7 worm cellular contexts compared by ENCODE assay signal in genomic region chrV:15661003-15661402, ce11.
TF ChIP-seq lines count a peak whose summit lies in the region.

No protein-coding gene starts in this region.

TF ChIP-seq in whole organism, L1 larva, 84 proteins besides CTCF, POLR2A, EP300 and RAD21 (continues in another document):
- TF ChIP-seq hlh-17 (GFP tag; optimal IDR thresholded peaks at IDR 0.05; lab: Kevin White, UChicago; ENCODE audit: borderline replicate concordance) (no peak), nhr-90 (tag; optimal IDR thresholded peaks at IDR 0.05; lab: Kevin White, UChicago; ENCODE audit: poor library complexity) (peak; percentile 10), alr-1 (tag; optimal IDR thresholded peaks at IDR 0.05; lab: Kevin White, UChicago; ENCODE audit: borderline replicate concordance) (no peak), nhr-71 (tag; optimal IDR thresholded peaks at IDR 0.05; lab: Kevin White, UChicago) (peak; percentile 26), grh-1 (GFP tag; IDR thresholded peaks at IDR 0.05; lab: Robert Waterston, UW) (peak; percentile 43; the same call in 1 of the 2 replicates), efl-3 (GFP tag; optimal IDR thresholded peaks at IDR 0.05; lab: Kevin White, UChicago) (peak; percentile 2), jun-1 (tag; optimal IDR thresholded peaks at IDR 0.05; lab: Kevin White, UChicago) (no peak), nhr-84 (tag; optimal IDR thresholded peaks at IDR 0.05; lab: Kevin White, UChicago) (no peak), ceh-82 (tag; optimal IDR thresholded peaks at IDR 0.05; lab: Kevin White, UChicago) (no peak), blmp-1 (tag; optimal IDR thresholded peaks at IDR 0.05; lab: Kevin White, UChicago) (peak; percentile 67), nhr-85 (tag; lab: Kevin White, UChicago) (peak; percentile 96), elt-2 (tag; optimal IDR thresholded peaks at IDR 0.05; lab: Kevin White, UChicago) (no peak)

TF ChIP-seq in whole organism, L2 larva, 48 proteins besides CTCF, POLR2A, EP300 and RAD21 (continues in another document):
- TF ChIP-seq sem-4 (tag; optimal IDR thresholded peaks at IDR 0.05; lab: Kevin White, UChicago) (peak; percentile 43), elt-1 (tag; optimal IDR thresholded peaks at IDR 0.05; lab: Kevin White, UChicago) (peak; percentile 98), blmp-1 (tag; optimal IDR thresholded peaks at IDR 0.05; lab: Kevin White, UChicago; ENCODE audit: insufficient read depth) (peak; percentile 77), egl-27 (tag; optimal IDR thresholded peaks at IDR 0.05; lab: Kevin White, UChicago) (peak; percentile 19), peb-1 (tag; optimal IDR thresholded peaks at IDR 0.05; lab: Kevin White, UChicago) (peak; percentile 8), ceh-16 (tag; optimal IDR thresholded peaks at IDR 0.05; lab: Kevin White, UChicago) (peak; percentile 75), fos-1 (tag; optimal IDR thresholded peaks at IDR 0.05; lab: Kevin White, UChicago) (no peak), nhr-23 (tag; optimal IDR thresholded peaks at IDR 0.05; lab: Kevin White, UChicago) (peak; percentile 92), sma-9 (GFP tag; optimal IDR thresholded peaks at IDR 0.05; lab: Kevin White, UChicago) (peak; percentile 73), sma-9 (tag; optimal IDR thresholded peaks at IDR 0.05; lab: Kevin White, UChicago) (no peak), nhr-237 (tag; optimal IDR thresholded peaks at IDR 0.05; lab: Kevin White, UChicago) (no peak), alr-1 (tag; optimal IDR thresholded peaks at IDR 0.05; lab: Kevin White, UChicago) (no peak), Y55F3AM.14 (GFP tag; optimal IDR thresholded peaks at IDR 0.05; lab: Kevin White, UChicago) (no peak)

TF ChIP-seq in whole organism, L3 larva, 47 proteins besides CTCF, POLR2A, EP300 and RAD21:
- no peak for TF ChIP-seq hmg-11 (tag; optimal IDR thresholded peaks at IDR 0.05; lab: Kevin White, UChicago)
- TF ChIP-seq nhr-67 (tag; optimal IDR thresholded peaks at IDR 0.05; lab: Kevin White, UChicago): no peak
- no peak for TF ChIP-seq ztf-4 (tag; optimal IDR thresholded peaks at IDR 0.05; lab: Kevin White, UChicago)
- peak; percentile 79 for TF ChIP-seq nhr-23 (tag; optimal IDR thresholded peaks at IDR 0.05; lab: Kevin White, UChicago)
- peak; percentile 99 for TF ChIP-seq nhr-25 (tag; optimal IDR thresholded peaks at IDR 0.05; lab: Kevin White, UChicago)
- TF ChIP-seq nhr-237 (tag; optimal IDR thresholded peaks at IDR 0.05; lab: Kevin White, UChicago): no peak
- no peak for TF ChIP-seq nhr-12 (tag; optimal IDR thresholded peaks at IDR 0.05; lab: Kevin White, UChicago)
- TF ChIP-seq lin-39 (tag; optimal IDR thresholded peaks at IDR 0.05; lab: Kevin White, UChicago): no peak
- no peak for TF ChIP-seq ceh-82 (tag; optimal IDR thresholded peaks at IDR 0.05; lab: Kevin White, UChicago)
- no peak for TF ChIP-seq mml-1 (tag; optimal IDR thresholded peaks at IDR 0.05; lab: Kevin White, UChicago)
- no peak for TF ChIP-seq lin-15B (tag; optimal IDR thresholded peaks at IDR 0.05; lab: Kevin White, UChicago)
- no peak for TF ChIP-seq zag-1 (tag; optimal IDR thresholded peaks at IDR 0.05; lab: Kevin White, UChicago)
- TF ChIP-seq elt-1 (tag; optimal IDR thresholded peaks at IDR 0.05; lab: Kevin White, UChicago): peak; percentile 98
- TF ChIP-seq unc-39 (tag; optimal IDR thresholded peaks at IDR 0.05; lab: Kevin White, UChicago): no peak
- no peak for TF ChIP-seq daf-12 (tag; optimal IDR thresholded peaks at IDR 0.05; lab: Kevin White, UChicago)

TF ChIP-seq in whole organism, L4 larva, 104 proteins besides CTCF, POLR2A, EP300 and RAD21 (continues in another document):
- no peak for TF ChIP-seq Y48G9A.11 (GFP tag; IDR thresholded peaks at IDR 0.05; lab: Robert Waterston, UW)
- TF ChIP-seq nhr-111 (GFP tag; optimal IDR thresholded peaks at IDR 0.05; lab: Kevin White, UChicago): no peak
- TF ChIP-seq nhr-41 (GFP tag; IDR thresholded peaks at IDR 0.05; lab: Robert Waterston, UW): 0 out of 2 replicates have a peak, but pooled peaks have one; percentile 6
- no peak for TF ChIP-seq set-16 (GFP tag; IDR thresholded peaks at IDR 0.05; lab: Robert Waterston, UW)
- TF ChIP-seq lim-7 (GFP tag; IDR thresholded peaks at IDR 0.05; lab: Robert Waterston, UW): no peak
- no peak for TF ChIP-seq nhr-6 (tag; optimal IDR thresholded peaks at IDR 0.05; lab: Kevin White, UChicago)
- TF ChIP-seq lin-38 (GFP tag; IDR thresholded peaks at IDR 0.05; lab: Robert Waterston, UW): no peak
- no peak for TF ChIP-seq spr-3 (GFP tag; optimal IDR thresholded peaks at IDR 0.05; lab: Kevin White, UChicago)
- no peak for TF ChIP-seq T26A8.4 (GFP tag; IDR thresholded peaks at IDR 0.05; lab: Robert Waterston, UW)
- peak; percentile 10 for TF ChIP-seq hlh-11 (tag; optimal IDR thresholded peaks at IDR 0.05; lab: Kevin White, UChicago)
- peak; percentile 55 for TF ChIP-seq hlh-30 (tag; optimal IDR thresholded peaks at IDR 0.05; lab: Kevin White, UChicago; ENCODE audit: insufficient read depth)
- no peak for TF ChIP-seq nhr-237 (tag; optimal IDR thresholded peaks at IDR 0.05; lab: Kevin White, UChicago)
- no peak for TF ChIP-seq zip-11 (GFP tag; IDR thresholded peaks at IDR 0.05; lab: Robert Waterston, UW)
- TF ChIP-seq ceh-20 (GFP tag; IDR thresholded peaks at IDR 0.05; lab: Robert Waterston, UW): no peak
- TF ChIP-seq nhr-102 (tag; optimal IDR thresholded peaks at IDR 0.05; lab: Kevin White, UChicago): no peak

TF ChIP-seq in whole organism, late embryonic, 69 proteins besides CTCF, POLR2A, EP300 and RAD21:
- no peak for TF ChIP-seq K02D7.2 (tag; optimal IDR thresholded peaks at IDR 0.05; lab: Kevin White, UChicago)
- peak; percentile 22 for TF ChIP-seq rnt-1 (tag; optimal IDR thresholded peaks at IDR 0.05; lab: Kevin White, UChicago)
TF ChIP-seq in whole organism, late embryonic: peak in this region for 1.

TF ChIP-seq in whole organism, mixed stage, embryonic, 35 proteins besides CTCF, POLR2A, EP300 and RAD21:
- TF ChIP-seq ceh-83 (GFP tag; optimal IDR thresholded peaks at IDR 0.05; lab: Kevin White, UChicago) (no peak), nhr-76 (tag; optimal IDR thresholded peaks at IDR 0.05; lab: Kevin White, UChicago) (no peak), ham-2 (GFP tag; optimal IDR thresholded peaks at IDR 0.05; lab: Kevin White, UChicago) (peak; percentile 43), zip-8 (tag; optimal IDR thresholded peaks at IDR 0.05; lab: Kevin White, UChicago) (no peak), nhr-28 (tag; optimal IDR thresholded peaks at IDR 0.05; lab: Kevin White, UChicago) (no peak), elt-1 (tag; optimal IDR thresholded peaks at IDR 0.05; lab: Kevin White, UChicago; ENCODE audit: borderline replicate concordance, insufficient read depth) (peak; percentile 94)

TF ChIP-seq in whole organism, young adult, 124 proteins besides CTCF, POLR2A, EP300 and RAD21:
- peak; percentile 25 for TF ChIP-seq lin-40 (tag; optimal IDR thresholded peaks at IDR 0.05; lab: Kevin White, UChicago)
- peak; percentile 46 for TF ChIP-seq ztf-26 (tag; optimal IDR thresholded peaks at IDR 0.05; lab: Kevin White, UChicago)
- TF ChIP-seq ZK185.1 (tag; optimal IDR thresholded peaks at IDR 0.05; lab: Kevin White, UChicago; ENCODE audit: poor library complexity, severe bottlenecking): peak; percentile 10
- TF ChIP-seq cebp-2 (GFP tag; IDR thresholded peaks at IDR 0.05; lab: Robert Waterston, UW): no peak
- no peak for TF ChIP-seq hlh-26 (GFP tag; conservative IDR thresholded peaks at IDR 0.05; lab: Robert Waterston, UW)
